Fruit fly (Drosophila melanogaster) whole organism, pupa: ENCODE measurements around the gene janB.
A peak's percentile ranks its signal among the peaks of the same experiment; 100 is the strongest.

Source experiments
- CG10348 ChIP-seq: fragments of 200-800 bp; sonication (Bioruptor generic); IDR thresholded peaks from 2 replicates; pipeline ENCODE4 v1.3.6; 2022; ENCODE audit warnings: missing biosample characterization, missing genetic modification characterization
- CG12605 ChIP-seq: fragments of 200-800 bp; sonication (Bioruptor generic); IDR thresholded peaks from 2 replicates; pipeline ENCODE4 v1.3.6; 2022; ENCODE audit warnings: missing biosample characterization, missing genetic modification characterization
- CG13204 ChIP-seq: fragments of 200-800 bp; sonication (Bioruptor generic); optimal IDR thresholded peaks from 2 replicates; lab custom pipeline; 2018; ENCODE audit warnings: missing biosample characterization, mild to moderate bottlenecking, missing genetic modification characterization, moderate library complexity
- CG14655 ChIP-seq: fragments of 200-800 bp; sonication (Bioruptor generic); optimal IDR thresholded peaks from 3 replicates; lab custom pipeline; 2017; ENCODE audit warnings: mild to moderate bottlenecking, missing biosample characterization, missing genetic modification reagents, missing genetic modification characterization
- CG15710 ChIP-seq: fragments of 200-800 bp; sonication (Bioruptor generic); optimal IDR thresholded peaks from 2 replicates; lab custom pipeline; 2018; ENCODE audit warnings: missing biosample characterization, mild to moderate bottlenecking, missing genetic modification characterization, moderate library complexity
- CG17806 ChIP-seq: fragments of 200-800 bp; sonication (Bioruptor generic); optimal IDR thresholded peaks from 2 replicates; lab custom pipeline; 2018; ENCODE audit warnings: missing biosample characterization, mild to moderate bottlenecking, missing genetic modification characterization, moderate library complexity
- CG32121 ChIP-seq: fragments of 200-800 bp; sonication (Bioruptor generic); IDR thresholded peaks from 2 replicates; pipeline ENCODE4 v1.3.6; 2022; ENCODE audit warnings: missing biosample characterization, missing genetic modification characterization
- CG34367 ChIP-seq: fragments of 200-800 bp; sonication (Bioruptor generic); optimal IDR thresholded peaks from 2 replicates; lab custom pipeline; 2018; ENCODE audit warnings: missing biosample characterization, mild to moderate bottlenecking, missing genetic modification characterization
- CG4496 ChIP-seq: fragments of 200-800 bp; sonication (Bioruptor generic); IDR thresholded peaks from 3 replicates; pipeline ENCODE4 v1.3.6; 2022; ENCODE audit warnings: missing biosample characterization, missing genetic modification characterization
- CG8159 ChIP-seq: fragments of 200-800 bp; sonication (Bioruptor generic); optimal IDR thresholded peaks from 3 replicates; lab custom pipeline; 2018; ENCODE audit warnings: missing biosample characterization, mild to moderate bottlenecking, missing genetic modification characterization, moderate library complexity
- CG8301 ChIP-seq: fragments of 200-800 bp; sonication (Bioruptor generic); optimal IDR thresholded peaks from 2 replicates; lab custom pipeline; 2018; ENCODE audit warnings: missing biosample characterization, mild to moderate bottlenecking, missing genetic modification characterization
- CG9948 ChIP-seq: fragments of 200-800 bp; sonication (Bioruptor generic); optimal IDR thresholded peaks from 2 replicates; lab custom pipeline; 2018; ENCODE audit warnings: missing biosample characterization, mild to moderate bottlenecking, missing genetic modification characterization, moderate library complexity
- D1 ChIP-seq: fragments of 200-800 bp; sonication (Bioruptor generic); optimal IDR thresholded peaks from 2 replicates; lab custom pipeline; 2018; ENCODE audit warnings: missing biosample characterization, mild to moderate bottlenecking, missing genetic modification characterization, moderate library complexity
- EcR ChIP-seq: fragments of 200-800 bp; sonication (Bioruptor generic); optimal IDR thresholded peaks from 3 replicates; lab custom pipeline; 2019; ENCODE audit warnings: missing biosample characterization, missing genetic modification characterization, mild to moderate bottlenecking, moderate library complexity, missing genetic modification reagents
- Ets98B ChIP-seq: fragments of 200-800 bp; sonication (Bioruptor generic); IDR thresholded peaks from 2 replicates; pipeline ENCODE4 v1.3.6; 2022; ENCODE audit warnings: missing biosample characterization, missing genetic modification characterization
- Pif1A ChIP-seq: fragments of 200-800 bp; sonication (Bioruptor generic); optimal IDR thresholded peaks from 3 replicates; lab custom pipeline; 2016; ENCODE audit warnings: missing biosample characterization, missing genetic modification characterization
- Pif1B ChIP-seq: fragments of 200-800 bp; sonication (Bioruptor generic); optimal IDR thresholded peaks from 3 replicates; lab custom pipeline; 2016; ENCODE audit warnings: missing biosample characterization, missing genetic modification characterization
- Snoo ChIP-seq: fragments of 200-800 bp; sonication (Bioruptor generic); optimal IDR thresholded peaks from 3 replicates; lab custom pipeline; 2017; ENCODE audit warnings: missing biosample characterization, mild to moderate bottlenecking, missing genetic modification characterization, inconsistent platforms
- fd96Ca ChIP-seq: fragments of 200-800 bp; sonication (Bioruptor generic); IDR thresholded peaks from 3 replicates; pipeline ENCODE4 v1.3.6; 2022; ENCODE audit warnings: missing biosample characterization, missing genetic modification characterization
- gl ChIP-seq: fragments of 200-800 bp; sonication (Bioruptor generic); optimal IDR thresholded peaks from 2 replicates; lab custom pipeline; 2018; ENCODE audit warnings: missing biosample characterization, mild to moderate bottlenecking, missing genetic modification characterization
- rn ChIP-seq: fragments of 200-800 bp; sonication (Bioruptor generic); IDR thresholded peaks from 2 replicates; pipeline ENCODE4 v1.3.6; 2022; ENCODE audit warnings: missing biosample characterization, missing genetic modification characterization

Gene janB

dm6 chr3R:30058057-30058868, 19.7 kb upstream of the janB start, which contains the start of gene sima:
Gene sima (plus strand): TSS chr3R:30058311.
- TF ChIP-seq CG4496 (GFP tag; lab: Robert Waterston, UW) (0 out of 3 replicates have a peak, but pooled peaks have one; percentile 8), CG34367 (peak; percentile 8), gl (tag; lab: Kevin White, UChicago) (no peak), CG8301 (tag; lab: Kevin White, UChicago) (no peak), Pif1A (GFP tag; lab: Kevin White, UChicago) (peak; percentile 31), Ets98B (GFP tag; lab: Robert Waterston, UW) (peak; percentile 64), CG8159 (tag; lab: Kevin White, UChicago) (peak; percentile 23), CG10348 (GFP tag; lab: Robert Waterston, UW) (no peak), CG17806 (tag; lab: Kevin White, UChicago) (peak; percentile 21), CG13204 (no peak), CG32121 (GFP tag; lab: Robert Waterston, UW) (no peak), CG14655 (GFP tag; lab: Kevin White, UChicago) (no peak), EcR (no peak), Snoo (tag; lab: Kevin White, UChicago) (peak; percentile 19), D1 (tag; lab: Kevin White, UChicago) (no peak), fd96Ca (no peak)

DNA sequence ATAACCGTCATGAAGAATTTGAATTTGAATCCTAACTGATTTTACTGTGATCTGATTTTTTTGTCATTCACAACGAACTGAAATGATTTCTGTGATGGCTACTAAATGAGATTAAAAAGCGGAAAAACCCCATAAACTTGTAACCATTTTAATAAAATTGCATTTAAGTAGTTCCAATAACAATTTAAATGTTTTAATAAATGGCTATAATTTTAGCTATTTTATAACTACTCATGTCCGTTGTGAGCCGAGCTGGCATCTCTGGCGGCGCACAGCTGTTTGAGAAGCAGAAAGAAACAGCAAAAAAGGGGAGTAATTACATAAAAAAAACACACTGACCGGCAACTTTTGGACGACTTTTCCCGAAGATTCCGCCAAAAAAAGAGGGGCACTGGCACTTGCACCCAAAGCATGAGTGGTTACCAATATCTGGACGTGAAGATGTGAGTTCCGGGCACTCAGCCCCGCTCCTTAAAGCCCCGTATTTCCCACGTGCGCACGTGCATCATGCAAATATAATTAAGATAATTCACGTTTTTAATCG, 18.1 kb upstream of the janB start, which contains the start of the genes CG7950 and Rpp14a:
CG7950 (plus strand) TSS at position 268 of the 544 bp plus-strand sequence.
Rpp14a (plus strand) TSS at position 268 of the 544 bp plus-strand sequence.
- TF ChIP-seq rn (peak; percentile 73), CG12605 (peak; percentile 74), D1 (tag; lab: Kevin White, UChicago) (no peak), CG8159 (tag; lab: Kevin White, UChicago) (peak; percentile 77), CG10348 (GFP tag; lab: Robert Waterston, UW) (no peak), fd96Ca (peak; percentile 77; the same call in 2 of the 3 replicates), CG14655 (GFP tag; lab: Kevin White, UChicago) (no peak), Pif1B (GFP tag; lab: Kevin White, UChicago) (no peak), Snoo (tag; lab: Kevin White, UChicago) (peak; percentile 74), CG32121 (GFP tag; lab: Robert Waterston, UW) (peak; percentile 85), CG34367 (peak; percentile 82), CG15710 (peak; percentile 83), CG17806 (tag; lab: Kevin White, UChicago) (peak; percentile 82), Pif1A (GFP tag; lab: Kevin White, UChicago) (no peak), CG8301 (tag; lab: Kevin White, UChicago) (peak; percentile 73), EcR (no peak), CG9948 (tag; lab: Kevin White, UChicago) (peak; percentile 64), gl (tag; lab: Kevin White, UChicago) (peak; percentile 61), CG4496 (GFP tag; lab: Robert Waterston, UW) (peak; percentile 90), CG13204 (no peak), Ets98B (GFP tag; lab: Robert Waterston, UW) (peak; percentile 86)
- TF ChIP-seq, all 21 proteins: peak for 14

DNA sequence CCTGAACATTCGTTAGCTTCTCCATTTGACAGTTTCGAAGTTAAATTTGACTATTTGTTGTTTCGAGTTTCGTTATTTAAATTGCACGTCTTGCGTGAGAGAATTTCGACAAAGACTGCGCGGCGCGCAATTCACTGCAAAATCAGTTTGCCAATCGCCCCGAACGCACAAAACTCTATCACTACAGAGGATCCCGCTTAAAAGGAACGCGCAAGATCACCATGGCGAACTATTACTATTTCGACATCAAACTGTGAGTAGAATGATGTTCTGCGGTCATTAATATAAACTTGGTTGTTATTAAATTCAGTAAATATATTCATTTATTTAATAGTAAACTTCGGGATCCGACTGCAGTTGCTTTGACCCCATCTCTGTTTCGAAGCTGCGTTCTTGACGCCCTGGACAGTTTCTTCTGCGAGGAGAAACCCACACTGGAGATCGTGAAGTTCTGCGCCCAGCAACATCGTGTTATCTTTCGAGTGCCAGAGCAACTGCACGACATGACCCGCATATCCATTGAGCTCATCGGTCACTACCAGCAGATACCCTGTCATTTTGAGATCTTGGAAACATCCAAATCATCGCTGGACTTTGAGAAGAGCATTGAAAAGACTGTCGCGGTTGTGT, 17.5 kb upstream of the janB start, which contains the start of the genes Rpp14b and spn-A:
Rpp14b (plus strand) TSS at position 43 of the 630 bp plus-strand sequence.
spn-A (minus strand) TSS at position 123 of the 630 bp plus-strand sequence.
- peak; percentile 39; the same call in 1 of the 2 replicates for TF ChIP-seq Ets98B (GFP tag; lab: Robert Waterston, UW)
- TF ChIP-seq CG32121 (GFP tag; lab: Robert Waterston, UW), result no peak
- peak; percentile 21 for TF ChIP-seq CG17806 (tag; lab: Kevin White, UChicago)
- TF ChIP-seq CG15710, result peak; percentile 43
- TF ChIP-seq fd96Ca, result peak; percentile 46; the same call in 1 of the 3 replicates
- no peak for TF ChIP-seq CG9948 (tag; lab: Kevin White, UChicago)
- TF ChIP-seq D1 (tag; lab: Kevin White, UChicago), result no peak
- TF ChIP-seq CG14655 (GFP tag; lab: Kevin White, UChicago), result no peak
- TF ChIP-seq Snoo (tag; lab: Kevin White, UChicago), result peak; percentile 15

- TF ChIP-seq Ets98B (GFP tag; lab: Robert Waterston, UW) (no peak), rn (no peak), gl (tag; lab: Kevin White, UChicago) (no peak), CG14655 (GFP tag; lab: Kevin White, UChicago) (no peak), CG10348 (GFP tag; lab: Robert Waterston, UW) (no peak), fd96Ca (no peak), CG9948 (tag; lab: Kevin White, UChicago) (no peak), Pif1A (GFP tag; lab: Kevin White, UChicago) (no peak), CG12605 (no peak), CG13204 (no peak), CG8301 (tag; lab: Kevin White, UChicago) (no peak), D1 (tag; lab: Kevin White, UChicago) (no peak)
Observed at dm6 chr3R:30052455-30053046, 14.0 kb upstream of the janB start, which contains the start of gene Jasper. Gene Jasper (plus strand): TSS chr3R:30052514.
